Fruit fly (Drosophila melanogaster): ENCODE results near the gene eIF4EHP.

The eIF4EHP gene

DNA sequence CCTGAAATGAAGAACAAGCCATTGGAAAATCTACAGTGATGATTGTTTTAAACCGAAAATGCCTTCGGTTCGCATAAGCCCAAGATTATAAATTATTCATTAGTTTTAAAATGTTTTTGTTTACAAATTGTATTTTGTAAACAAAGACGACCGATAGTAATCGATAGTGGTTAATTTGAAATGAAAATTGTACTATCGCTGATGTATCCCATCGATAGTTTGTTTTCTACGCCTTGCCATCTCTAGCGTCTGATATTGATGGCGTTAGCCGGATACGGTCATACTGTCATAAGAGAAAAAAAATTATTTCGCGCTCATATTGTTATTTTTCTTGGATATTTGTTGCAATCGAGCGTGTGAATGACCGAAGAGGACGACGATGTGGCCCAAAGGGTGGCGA, 50.7 kb downstream of the eIF4EHP start, which contains the start of gene SMC1 (continued):
- peak; percentile 7 for TF ChIP-seq Dip3 (GFP tag; optimal IDR thresholded peaks at IDR 0.05)
- TF ChIP-seq Kr (GFP tag; optimal IDR thresholded peaks at IDR 0.05), result no peak
- TF ChIP-seq Adf1 (GFP tag; IDR thresholded peaks at IDR 0.05), result no peak
- TF ChIP-seq CG18764 (GFP tag; optimal IDR thresholded peaks at IDR 0.05), result no peak
- TF ChIP-seq zen2 (GFP tag; IDR thresholded peaks at IDR 0.05; ENCODE audit: partially characterized antibody), result peak; percentile 99
- no peak for TF ChIP-seq emc (GFP tag; optimal IDR thresholded peaks at IDR 0.05)
- no peak for TF ChIP-seq sisA (GFP tag; IDR thresholded peaks at IDR 0.05)
- TF ChIP-seq CG34376 (GFP tag; optimal IDR thresholded peaks at IDR 0.05), result peak; percentile 42
- no peak for TF ChIP-seq CG2678 (tag; optimal IDR thresholded peaks at IDR 0.05)
- TF ChIP-seq Elba2 (GFP tag; optimal IDR thresholded peaks at IDR 0.05), result no peak
- TF ChIP-seq Hmx (GFP tag; optimal IDR thresholded peaks at IDR 0.05), result no peak
- no peak for TF ChIP-seq CG18011 (GFP tag; optimal IDR thresholded peaks at IDR 0.05)
- peak; percentile 83 for TF ChIP-seq phol (tag; optimal IDR thresholded peaks at IDR 0.05)
- TF ChIP-seq onecut (GFP tag; IDR thresholded peaks at IDR 0.05), result peak; percentile 53
- peak; percentile 47 for TF ChIP-seq CG17186 (GFP tag; optimal IDR thresholded peaks at IDR 0.05)
- TF ChIP-seq CG17802 (tag; optimal IDR thresholded peaks at IDR 0.05), result no peak
- no peak for TF ChIP-seq Sox102F (GFP tag; optimal IDR thresholded peaks at IDR 0.05)
- no peak for TF ChIP-seq Drgx (GFP tag; IDR thresholded peaks at IDR 0.05)
- peak; percentile 33; the same call in 1 of the 2 replicates for TF ChIP-seq al (GFP tag; IDR thresholded peaks at IDR 0.05)
- TF ChIP-seq CG10654 (GFP tag; optimal IDR thresholded peaks at IDR 0.05), result no peak
- TF ChIP-seq CG9876 (GFP tag; optimal IDR thresholded peaks at IDR 0.05), result peak; percentile 25
- no peak for TF ChIP-seq gce (GFP tag; IDR thresholded peaks at IDR 0.05)
- TF ChIP-seq lbe (GFP tag; optimal IDR thresholded peaks at IDR 0.05), result peak; percentile 76
- no peak for TF ChIP-seq Nf-YA (GFP tag; IDR thresholded peaks at IDR 0.05)
- TF ChIP-seq da (GFP tag; optimal IDR thresholded peaks at IDR 0.05), result no peak
- no peak for TF ChIP-seq Ravus (GFP tag; IDR thresholded peaks at IDR 0.05)
- TF ChIP-seq CG7786 (GFP tag; optimal IDR thresholded peaks at IDR 0.05), result peak; percentile 3
- TF ChIP-seq slp2 (GFP tag; optimal IDR thresholded peaks at IDR 0.05), result peak; percentile 18
- TF ChIP-seq E2f2 (GFP tag; IDR thresholded peaks at IDR 0.05), result peak; percentile 81
- TF ChIP-seq HLHmδ (GFP tag; optimal IDR thresholded peaks at IDR 0.05), result no peak
- TF ChIP-seq CoRest (tag; optimal IDR thresholded peaks at IDR 0.05), result peak; percentile 46
- no peak for TF ChIP-seq CG10979 (tag; optimal IDR thresholded peaks at IDR 0.05)
- peak; percentile 54 for TF ChIP-seq CG3995 (GFP tag; optimal IDR thresholded peaks at IDR 0.05)
- no peak for TF ChIP-seq CG4730 (GFP tag; IDR thresholded peaks at IDR 0.05)
- no peak for TF ChIP-seq ci (GFP tag; IDR thresholded peaks at IDR 0.05)
- no peak for TF ChIP-seq hkb (optimal IDR thresholded peaks at IDR 0.05)
- TF ChIP-seq hkb (GFP tag; IDR thresholded peaks at IDR 0.05), result no peak
- TF ChIP-seq odd (GFP tag; optimal IDR thresholded peaks at IDR 0.05), result no peak
- peak; percentile 23 for TF ChIP-seq CG13296 (GFP tag; optimal IDR thresholded peaks at IDR 0.05)
- no peak for TF ChIP-seq CG4282 (GFP tag; optimal IDR thresholded peaks at IDR 0.05)
- TF ChIP-seq D (optimal IDR thresholded peaks at IDR 0.05), result no peak
- TF ChIP-seq D (GFP tag; optimal IDR thresholded peaks at IDR 0.05), result no peak
- TF ChIP-seq Aef1 (GFP tag; IDR thresholded peaks at IDR 0.05), result no peak
- peak; percentile 14 for TF ChIP-seq CG1233 (GFP tag; optimal IDR thresholded peaks at IDR 0.05)
- no peak for TF ChIP-seq gcm (GFP tag; optimal IDR thresholded peaks at IDR 0.05)
- no peak for TF ChIP-seq CG11696 (GFP tag; IDR thresholded peaks at IDR 0.05)
- TF ChIP-seq fd3F (GFP tag; optimal IDR thresholded peaks at IDR 0.05), result peak; percentile 24
- TF ChIP-seq vnd (GFP tag; IDR thresholded peaks at IDR 0.05; ENCODE audit: partially characterized antibody), result peak; percentile 99
- TF ChIP-seq Fer3 (tag; optimal IDR thresholded peaks at IDR 0.05), result peak; percentile 28
- peak; percentile 6 for TF ChIP-seq CG6683 (GFP tag; optimal IDR thresholded peaks at IDR 0.05)
- no peak for TF ChIP-seq H2.0 (GFP tag; IDR thresholded peaks at IDR 0.05)
- peak; percentile 9 for TF ChIP-seq CG12942 (GFP tag; optimal IDR thresholded peaks at IDR 0.05)
- no peak for TF ChIP-seq bsh (GFP tag; optimal IDR thresholded peaks at IDR 0.05)
